Worm (Caenorhabditis elegans) whole organism, young adult: ENCODE results near the gene F08D12.4.

Experiments
- C17E4.6 ChIP-seq: fragments of 200-800 bp; sonication (Bioruptor generic); IDR thresholded peaks from 2 replicates; pipeline ENCODE4 v1.3.6; 2022; ENCODE audit warnings: missing genetic modification reagents, missing genetic modification characterization, missing compliant biosample characterization
- K11D2.4 ChIP-seq: fragments of 200-800 bp; sonication (Bioruptor generic); IDR thresholded peaks from 2 replicates; pipeline ENCODE4 v1.3.6; 2022; ENCODE audit warnings: missing genetic modification reagents, missing genetic modification characterization, missing compliant biosample characterization
- ama-1 ChIP-seq, 3 experiments: fragments of 150-350 bp in 1 of 3; sonication (generic microtip) in 2 of 3; optimal IDR thresholded peaks; 2 replicates each; lab custom pipeline; 2014 to 2018; ENCODE audit warnings: missing biosample characterization in 2 of 3, missing genetic modification characterization in 2 of 3, missing genetic modification reagents in 2 of 3
- attf-6 ChIP-seq: fragments of 200-800 bp; sonication (Bioruptor generic); IDR thresholded peaks from 2 replicates; pipeline ENCODE4 v1.3.6; 2022; ENCODE audit warnings: missing genetic modification reagents, missing genetic modification characterization, missing compliant biosample characterization
- ccch-3 ChIP-seq: fragments of 200-800 bp; sonication (Bioruptor generic); optimal IDR thresholded peaks from 2 replicates; lab custom pipeline; 2018; ENCODE audit warnings: mild to moderate bottlenecking, missing genetic modification characterization, missing compliant biosample characterization
- ets-4 ChIP-seq: fragments of 200-800 bp; sonication (Bioruptor generic); optimal IDR thresholded peaks from 2 replicates; lab custom pipeline; 2018; ENCODE audit warnings: mild to moderate bottlenecking, missing genetic modification characterization, missing compliant biosample characterization
- pha-4 ChIP-seq: fragments of 150-350 bp; sonication (generic microtip); optimal IDR thresholded peaks from 2 replicates; lab custom pipeline; 2014; ENCODE audit warnings: missing biosample characterization, missing genetic modification reagents, missing genetic modification characterization
- ztf-26 ChIP-seq: sonication (generic microtip); optimal IDR thresholded peaks from 2 replicates; lab custom pipeline; 2017; ENCODE audit warnings: missing genetic modification characterization, missing compliant biosample characterization
- ztf-3 ChIP-seq: fragments of 200-800 bp; sonication (Bioruptor generic); optimal IDR thresholded peaks from 2 replicates; lab custom pipeline; 2018; ENCODE audit warnings: mild to moderate bottlenecking, missing genetic modification characterization, missing compliant biosample characterization

DNA sequence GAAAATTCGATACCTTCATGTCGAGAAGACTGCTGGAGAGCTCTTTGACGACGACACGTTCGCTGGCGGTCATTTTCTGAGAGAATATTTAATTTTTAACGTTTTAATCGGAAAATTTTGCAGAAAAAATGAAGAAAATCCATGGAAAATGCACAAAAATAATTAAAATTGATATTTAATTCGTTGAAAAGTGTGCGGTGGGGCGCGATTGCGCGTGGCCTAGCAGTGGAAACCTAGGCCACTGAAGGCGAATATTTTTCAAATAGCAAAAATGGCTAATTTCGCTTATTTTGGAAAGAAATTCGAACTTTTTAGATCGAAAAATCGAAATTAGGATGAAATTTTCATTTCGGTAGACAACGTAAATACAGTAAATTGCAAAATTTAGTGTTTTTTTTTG, 25.4 kb upstream of the F08D12.4 start, which contains the start of gene F29A7.6:
- TF ChIP-seq ccch-3 = no peak
- TF ChIP-seq ztf-26 (tag; lab: Kevin White, UChicago) = no peak
- TF ChIP-seq K11D2.4 (GFP tag; lab: Robert Waterston, UW) = no peak
- no peak for TF ChIP-seq ama-1 (optimal IDR thresholded peaks at IDR 0.05; lab: Kevin White, UChicago)
- no peak for TF ChIP-seq ama-1 (GFP tag; optimal IDR thresholded peaks at IDR 0.05; lab: Kevin White, UChicago)
- TF ChIP-seq attf-6 (GFP tag; lab: Robert Waterston, UW) = no peak
- no peak for TF ChIP-seq ztf-3
- no peak for TF ChIP-seq ets-4 (GFP tag; lab: Kevin White, UChicago)
- TF ChIP-seq C17E4.6 = no peak
- no peak for TF ChIP-seq pha-4 (tag; lab: Kevin White, UChicago)
